Fruit fly (Drosophila melanogaster): ENCODE data around the gene Ziz.

dm6 chr2L:7526915-7527534 lies 30.9 kb upstream of the Ziz start:
- TF ChIP-seq CTCF (optimal IDR thresholded peaks at IDR 0.05) (no peak), CG8478 (optimal IDR thresholded peaks at IDR 0.05) (no peak)

All from S2 (cell line).